Worm (Caenorhabditis elegans): ENCODE results near the gene F42G2.7.

DNA sequence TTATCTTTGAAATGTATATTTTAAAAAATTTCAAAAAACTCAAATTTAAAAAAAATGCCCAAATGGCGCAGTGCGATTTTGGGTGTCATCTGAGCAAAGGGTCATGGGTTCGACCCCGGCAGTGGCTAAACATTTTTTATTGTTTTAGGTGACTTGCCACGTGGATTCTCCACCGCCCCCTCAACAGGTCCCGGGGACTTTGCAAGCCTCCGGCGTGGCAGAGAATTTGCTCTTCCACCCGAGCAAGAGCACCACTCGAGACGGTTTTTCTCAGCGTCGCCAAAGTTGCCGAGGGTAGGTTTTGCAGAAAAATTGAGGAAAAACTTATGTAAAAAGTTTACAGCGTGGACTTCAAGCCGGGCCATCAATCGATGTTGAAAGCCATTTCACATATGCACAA is 27.2 kb downstream of the F42G2.7 start:
- TF ChIP-seq K02D7.2 (tag; optimal IDR thresholded peaks at IDR 0.05) (no peak), ama-1 (optimal IDR thresholded peaks at IDR 0.05) (no peak), F13H6.1 (tag; optimal IDR thresholded peaks at IDR 0.05) (no peak), pha-4 (tag; optimal IDR thresholded peaks at IDR 0.05) (no peak), lin-11 (tag; optimal IDR thresholded peaks at IDR 0.05) (no peak), tbx-2 (tag; optimal IDR thresholded peaks at IDR 0.05) (no peak), pqm-1 (tag; optimal IDR thresholded peaks at IDR 0.05) (no peak), C38D4.7 (GFP tag; optimal IDR thresholded peaks at IDR 0.05) (no peak), zip-5 (tag; optimal IDR thresholded peaks at IDR 0.05) (no peak), ceh-6 (GFP tag; optimal IDR thresholded peaks at IDR 0.05) (no peak), sox-4 (tag; optimal IDR thresholded peaks at IDR 0.05) (no peak)

Measured in whole organism, late embryonic.